Fruit fly (Drosophila melanogaster): ENCODE measurements around the gene CG4829.

Gene CG4829

dm6 chrX:16833097-16833496, 21.6 kb downstream of the CG4829 start (continued):
- TF ChIP-seq CG1603 (tag; optimal IDR thresholded peaks at IDR 0.05), result peak; percentile 91
- peak; percentile 68 for TF ChIP-seq Rfx (GFP tag; IDR thresholded peaks at IDR 0.05)
- TF ChIP-seq sd (tag; optimal IDR thresholded peaks at IDR 0.05), result no peak
- TF ChIP-seq CG31224 (GFP tag; IDR thresholded peaks at IDR 0.05), result no peak
- no peak for TF ChIP-seq vfl (GFP tag; optimal IDR thresholded peaks at IDR 0.05)
- TF ChIP-seq PHDP (tag; optimal IDR thresholded peaks at IDR 0.05), result peak; percentile 82
- TF ChIP-seq CG8290 (GFP tag; optimal IDR thresholded peaks at IDR 0.05), result peak; percentile 64
- TF ChIP-seq CG8290 (tag; optimal IDR thresholded peaks at IDR 0.05), result peak in 1 of 2 experiments; percentile 86
- TF ChIP-seq so (GFP tag; IDR thresholded peaks at IDR 0.05), result peak; percentile 82; the same call in 2 of the 3 replicates
- TF ChIP-seq Aef1 (GFP tag; IDR thresholded peaks at IDR 0.05), result peak; percentile 73
- peak; percentile 36 for TF ChIP-seq CG12299 (tag; optimal IDR thresholded peaks at IDR 0.05)
- TF ChIP-seq Dad (GFP tag; optimal IDR thresholded peaks at IDR 0.05), result peak; percentile 35
- TF ChIP-seq CG3407 (GFP tag; optimal IDR thresholded peaks at IDR 0.05), result peak; percentile 74
- peak; percentile 62 for TF ChIP-seq CG16863 (GFP tag; optimal IDR thresholded peaks at IDR 0.05)
- peak; percentile 38 for TF ChIP-seq zen (tag; optimal IDR thresholded peaks at IDR 0.05)
- peak; percentile 74 for TF ChIP-seq Asciz (GFP tag; optimal IDR thresholded peaks at IDR 0.05)
- peak; percentile 84 for TF ChIP-seq CG7839 (tag; optimal IDR thresholded peaks at IDR 0.05)
- TF ChIP-seq Atf-2 (GFP tag; optimal IDR thresholded peaks at IDR 0.05), result peak; percentile 64
- peak; percentile 51 for TF ChIP-seq CG12236 (GFP tag; optimal IDR thresholded peaks at IDR 0.05)
- peak; percentile 55 for TF ChIP-seq CG11723 (GFP tag; optimal IDR thresholded peaks at IDR 0.05)
- TF ChIP-seq Doc3 (GFP tag; IDR thresholded peaks at IDR 0.05; ENCODE audit: partially characterized antibody), result no peak
- TF ChIP-seq CG7786 (GFP tag; optimal IDR thresholded peaks at IDR 0.05), result peak; percentile 53
- peak; percentile 77 for TF ChIP-seq CG6254 (GFP tag; optimal IDR thresholded peaks at IDR 0.05)
- peak; percentile 67 for TF ChIP-seq CG1602 (GFP tag; optimal IDR thresholded peaks at IDR 0.05)
- TF ChIP-seq sens (GFP tag), result peak; percentile 98
- peak; percentile 79 for TF ChIP-seq CG4424 (GFP tag; optimal IDR thresholded peaks at IDR 0.05)
- TF ChIP-seq ken (GFP tag; IDR thresholded peaks at IDR 0.05), result peak; percentile 83
- no peak for TF ChIP-seq bowl (GFP tag; IDR thresholded peaks at IDR 0.05)
- peak; percentile 14 for TF ChIP-seq CG7271 (tag; optimal IDR thresholded peaks at IDR 0.05)
- peak; percentile 63 for TF ChIP-seq CG6654 (GFP tag; optimal IDR thresholded peaks at IDR 0.05)
- peak; percentile 85 for TF ChIP-seq CG2678 (tag; optimal IDR thresholded peaks at IDR 0.05)
- peak; percentile 81 for TF ChIP-seq dysf (GFP tag; IDR thresholded peaks at IDR 0.05)
- TF ChIP-seq CG4707 (GFP tag; optimal IDR thresholded peaks at IDR 0.05), result peak; percentile 65
- TF ChIP-seq CG13296 (GFP tag; optimal IDR thresholded peaks at IDR 0.05), result peak; percentile 36
- TF ChIP-seq Antp (GFP tag; optimal IDR thresholded peaks at IDR 0.05), result peak; percentile 68
- TF ChIP-seq HLH3B (GFP tag; IDR thresholded peaks at IDR 0.05), result peak; percentile 81
- peak; percentile 87 for TF ChIP-seq CG11504 (tag; optimal IDR thresholded peaks at IDR 0.05)
- no peak for TF ChIP-seq sc (optimal IDR thresholded peaks at IDR 0.05)
- TF ChIP-seq sc (GFP tag; optimal IDR thresholded peaks at IDR 0.05), result peak; percentile 68
- no peak for TF ChIP-seq CG6791 (GFP tag; IDR thresholded peaks at IDR 0.05; ENCODE audit: partially characterized antibody)
- peak; percentile 65 for TF ChIP-seq CG9437 (GFP tag; optimal IDR thresholded peaks at IDR 0.05)
- peak; percentile 83 for TF ChIP-seq CG15601 (tag; optimal IDR thresholded peaks at IDR 0.05)
- TF ChIP-seq Eip74EF (GFP tag; optimal IDR thresholded peaks at IDR 0.05), result peak in 1 of 2 experiments; percentile 82
- no peak for TF ChIP-seq ash1 (GFP tag; optimal IDR thresholded peaks at IDR 0.05)
- TF ChIP-seq ewg (GFP tag; optimal IDR thresholded peaks at IDR 0.05), result peak; percentile 68
- peak; percentile 40 for TF ChIP-seq Bteb2 (GFP tag; optimal IDR thresholded peaks at IDR 0.05)
- no peak for TF ChIP-seq Dip3 (GFP tag; optimal IDR thresholded peaks at IDR 0.05)
- peak; percentile 80 for TF ChIP-seq CG2712 (tag; optimal IDR thresholded peaks at IDR 0.05)
- peak; percentile 52 for TF ChIP-seq twi (tag; optimal IDR thresholded peaks at IDR 0.05)
- peak; percentile 62 for TF ChIP-seq CG33213 (GFP tag; optimal IDR thresholded peaks at IDR 0.05)
- peak; percentile 60 for TF ChIP-seq CG18599 (GFP tag; optimal IDR thresholded peaks at IDR 0.05)

Measured in whole organism, embryonic.